Worm (Caenorhabditis elegans): ENCODE results near the gene famk-1.

The famk-1 gene

DNA sequence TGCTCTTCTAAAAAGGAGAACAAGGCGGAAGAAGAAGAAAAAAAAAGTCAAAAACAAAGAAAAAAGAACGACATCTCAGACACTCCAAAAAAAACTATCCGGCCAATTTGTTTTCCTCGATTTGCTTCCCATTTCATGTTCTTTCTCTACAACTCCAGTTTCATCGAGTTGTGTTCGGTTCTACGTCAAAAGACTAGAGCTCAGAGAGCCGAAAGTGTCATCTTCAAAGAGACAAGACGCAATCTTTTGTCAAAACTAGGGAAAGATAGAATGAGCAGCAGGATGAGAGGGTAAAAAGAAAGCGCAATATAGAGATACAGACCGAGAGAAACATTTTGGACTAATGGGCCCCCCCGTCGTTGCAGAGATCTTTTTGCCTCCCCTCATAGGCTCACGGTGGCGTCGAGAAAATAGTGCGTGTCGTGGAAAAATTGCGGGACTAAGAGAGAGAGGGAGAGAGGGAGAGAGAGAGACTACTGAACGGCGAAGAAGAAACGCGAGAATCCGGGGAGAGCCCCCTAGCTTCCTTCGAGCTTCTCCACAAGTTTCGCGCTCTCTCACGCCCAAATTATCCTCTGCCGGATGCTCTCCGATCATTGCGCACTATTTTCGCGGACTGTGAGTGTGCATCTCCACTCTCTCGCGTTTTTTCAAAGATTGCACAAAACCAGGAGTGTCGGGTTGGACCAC is 23.9 kb downstream of the famk-1 start (continued):
- 0 out of 2 replicates have a peak, but pooled peaks have one; percentile 16 for TF ChIP-seq lin-26 (GFP tag; IDR thresholded peaks at IDR 0.05)

DNA sequence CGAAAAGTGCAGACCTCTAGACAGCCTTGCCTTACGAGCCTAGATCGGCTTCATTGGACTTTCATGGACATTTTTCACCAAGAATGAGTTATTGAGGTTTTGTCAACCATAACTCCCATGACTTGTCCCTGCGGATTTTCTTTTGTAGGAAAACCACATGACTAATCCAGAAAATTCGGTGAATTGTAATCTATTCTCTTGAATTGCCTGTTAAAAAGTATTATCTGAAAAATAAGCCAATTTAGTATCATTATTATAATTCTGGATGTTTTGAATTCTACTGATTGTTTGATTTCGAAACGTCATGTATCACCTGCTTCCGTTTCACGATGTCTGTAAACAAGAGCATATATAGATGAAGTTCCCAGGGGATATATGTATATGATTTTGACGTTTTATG is 24.5 kb downstream of the famk-1 start:
- no peak for TF ChIP-seq Y53G8AR.9 (GFP tag; conservative IDR thresholded peaks at IDR 0.05)
- no peak for TF ChIP-seq rpc-1 (optimal IDR thresholded peaks at IDR 0.05)
- no peak for TF ChIP-seq rpc-1 (tag; optimal IDR thresholded peaks at IDR 0.05)
- TF ChIP-seq gei-17 (GFP tag; optimal IDR thresholded peaks at IDR 0.05): no peak
- TF ChIP-seq chd-7 (tag; optimal IDR thresholded peaks at IDR 0.05): no peak
- no peak for TF ChIP-seq D2030.7 (GFP tag; IDR thresholded peaks at IDR 0.05)
- TF ChIP-seq bed-2 (GFP tag; IDR thresholded peaks at IDR 0.05): no peak

DNA sequence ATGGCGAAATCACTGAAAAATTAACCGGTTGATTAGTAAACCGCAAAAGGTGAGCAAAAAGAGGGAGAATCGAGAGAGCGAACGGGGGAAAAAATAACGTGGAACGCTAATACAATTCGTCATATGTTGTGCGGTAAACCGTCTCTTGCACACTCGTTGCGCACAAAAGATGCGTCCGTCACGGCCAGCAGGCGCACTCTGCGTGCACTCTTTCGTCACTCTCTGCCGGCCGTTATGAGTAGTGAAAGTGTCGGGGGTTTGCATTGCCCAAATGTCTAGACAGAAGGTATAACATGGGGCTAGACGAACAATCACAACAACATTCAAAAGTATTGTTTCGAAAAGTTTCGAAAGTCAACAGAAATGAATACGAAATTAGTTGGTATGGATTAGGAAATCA is 31.6 kb downstream of the famk-1 start, which contains the start of gene pkhm-2:
pkhm-2 (minus strand) TSS at position 12 of the 400 bp plus-strand sequence.
- TF ChIP-seq B0336.3 (GFP tag; IDR thresholded peaks at IDR 0.05): peak; percentile 81
- peak; percentile 93 for TF ChIP-seq nhr-80 (tag; optimal IDR thresholded peaks at IDR 0.05)
- no peak for TF ChIP-seq xnd-1 (tag; optimal IDR thresholded peaks at IDR 0.05)
- peak; percentile 88 for TF ChIP-seq egl-18 (GFP tag; IDR thresholded peaks at IDR 0.05)
- no peak for TF ChIP-seq unc-130 (GFP tag; optimal IDR thresholded peaks at IDR 0.05)
- TF ChIP-seq tlf-1 (GFP tag; optimal IDR thresholded peaks at IDR 0.05): peak; percentile 26
- TF ChIP-seq mxl-1 (tag; optimal IDR thresholded peaks at IDR 0.05): no peak
- peak; percentile 89 for TF ChIP-seq ets-4 (GFP tag; optimal IDR thresholded peaks at IDR 0.05)
- no peak for TF ChIP-seq snpc-1.3 (tag; optimal IDR thresholded peaks at IDR 0.05; ENCODE audit: insufficient read depth)
- peak; percentile 86 for TF ChIP-seq lin-54 (GFP tag; optimal IDR thresholded peaks at IDR 0.05)
- no peak for TF ChIP-seq unc-62 (GFP tag; optimal IDR thresholded peaks at IDR 0.05)
- peak; percentile 92 for TF ChIP-seq attf-5 (GFP tag; optimal IDR thresholded peaks at IDR 0.05)
- peak; percentile 46 for TF ChIP-seq K12H6.12 (tag; optimal IDR thresholded peaks at IDR 0.05)
- peak; percentile 84 for TF ChIP-seq gei-17 (GFP tag; optimal IDR thresholded peaks at IDR 0.05)
- TF ChIP-seq ekl-4 (GFP tag; IDR thresholded peaks at IDR 0.05): peak; percentile 85
- TF ChIP-seq madf-6 (GFP tag; IDR thresholded peaks at IDR 0.05): peak; percentile 50
- TF ChIP-seq Y53G8AR.9 (GFP tag; conservative IDR thresholded peaks at IDR 0.05): peak; percentile 80
- TF ChIP-seq ztf-26 (tag; optimal IDR thresholded peaks at IDR 0.05): peak; percentile 86
- no peak for TF ChIP-seq zim-3 (tag; optimal IDR thresholded peaks at IDR 0.05)
- TF ChIP-seq cebp-1 (GFP tag; IDR thresholded peaks at IDR 0.05): peak; percentile 92
- peak; percentile 98 for TF ChIP-seq cebp-1 (tag; optimal IDR thresholded peaks at IDR 0.05)
- TF ChIP-seq rcor-1 (GFP tag; IDR thresholded peaks at IDR 0.05): peak; percentile 76
- peak; percentile 69; the same call in 1 of the 2 replicates for TF ChIP-seq let-526 (GFP tag; IDR thresholded peaks at IDR 0.05)
- TF ChIP-seq hmg-20 (GFP tag; IDR thresholded peaks at IDR 0.05): 0 out of 2 replicates have a peak, but pooled peaks have one; percentile 52
- TF ChIP-seq atf-7 (tag; optimal IDR thresholded peaks at IDR 0.05): peak; percentile 68
- TF ChIP-seq bed-2 (GFP tag; IDR thresholded peaks at IDR 0.05): 0 out of 2 replicates have a peak, but pooled peaks have one; percentile 15
- peak; percentile 6 for TF ChIP-seq F22D6.2 (tag; optimal IDR thresholded peaks at IDR 0.05)
- TF ChIP-seq ztf-3 (GFP tag; optimal IDR thresholded peaks at IDR 0.05): peak; percentile 17
- TF ChIP-seq hmg-1.2 (GFP tag; IDR thresholded peaks at IDR 0.05): peak; percentile 61
- peak; percentile 86 for TF ChIP-seq nfyb-1 (GFP tag; IDR thresholded peaks at IDR 0.05)
- no peak for TF ChIP-seq Y53F4B.3 (GFP tag; IDR thresholded peaks at IDR 0.05)
- peak; percentile 98 for TF ChIP-seq ztf-18 (tag; optimal IDR thresholded peaks at IDR 0.05)
- TF ChIP-seq B0261.1 (tag; optimal IDR thresholded peaks at IDR 0.05): peak; percentile 22
- TF ChIP-seq egl-44 (GFP tag; IDR thresholded peaks at IDR 0.05): peak; percentile 79; the same call in 1 of the 2 replicates
- no peak for TF ChIP-seq ZK185.1 (tag; optimal IDR thresholded peaks at IDR 0.05; ENCODE audit: poor library complexity, severe bottlenecking)
- TF ChIP-seq nhr-90 (tag; optimal IDR thresholded peaks at IDR 0.05): peak; percentile 29
- TF ChIP-seq K11D2.4 (GFP tag; IDR thresholded peaks at IDR 0.05): peak; percentile 86
- peak; percentile 69 for TF ChIP-seq lin-26 (GFP tag; IDR thresholded peaks at IDR 0.05)
- no peak for TF ChIP-seq F10E7.11 (tag; optimal IDR thresholded peaks at IDR 0.05)
- peak; percentile 64 for TF ChIP-seq ztf-22 (GFP tag; optimal IDR thresholded peaks at IDR 0.05)
- 0 out of 2 replicates have a peak, but pooled peaks have one; percentile 64 for TF ChIP-seq cebp-2 (GFP tag; IDR thresholded peaks at IDR 0.05)

Measured in whole organism, young adult.